Worm (Caenorhabditis elegans) whole organism, L3 larva: Measurements from ENCODE around the gene gst-32.

ENCODE experiments used
- nhr-11 ChIP-seq: fragments of 150-350 bp; optimal IDR thresholded peaks from 2 replicates; lab custom pipeline; 2014; ENCODE audit warnings: missing biosample characterization, missing genetic modification characterization
- pqm-1 ChIP-seq: fragments of 150-350 bp; optimal IDR thresholded peaks from 2 replicates; lab custom pipeline; 2017; ENCODE audit warnings: missing biosample characterization, missing genetic modification characterization, inconsistent platforms
- snpc-4 ChIP-seq: fragments of 150-350 bp; optimal IDR thresholded peaks from 2 replicates; lab custom pipeline; 2014; ENCODE audit warnings: missing biosample characterization, missing genetic modification characterization
- unc-39 ChIP-seq: sonication (generic microtip); optimal IDR thresholded peaks from 4 replicates; lab custom pipeline; 2017; ENCODE audit warnings: missing biosample characterization, missing genetic modification characterization

ce11 chrII:15203398-15204068 lies 25.1 kb upstream of the gst-32 start:
- TF ChIP-seq unc-39 (tag; lab: Kevin White, UChicago), result no peak
- no peak for TF ChIP-seq pqm-1
- no peak for TF ChIP-seq snpc-4
- no peak for TF ChIP-seq nhr-11 (tag; lab: Kevin White, UChicago)
